Worm (Caenorhabditis elegans) whole organism, L4 larva: ENCODE measurements around the gene rps-14.

ENCODE experiments used
- D1046.2 ChIP-seq: fragments of 200-800 bp; sonication (Bioruptor generic); IDR thresholded peaks from 2 replicates; pipeline ENCODE4 v1.3.6; 2022; ENCODE audit warnings: missing genetic modification characterization, missing compliant biosample characterization
- F37D6.2 ChIP-seq: sonication (generic microtip); optimal IDR thresholded peaks from 2 replicates; lab custom pipeline; 2016; ENCODE audit warnings: mild to moderate bottlenecking, missing genetic modification characterization, missing compliant biosample characterization
- F44E2.7 ChIP-seq: fragments of 200-800 bp; sonication (Bioruptor generic); IDR thresholded peaks from 2 replicates; pipeline ENCODE4 v2.1.2; 2022; ENCODE audit warnings: missing genetic modification characterization, missing compliant biosample characterization
- R02D3.7 ChIP-seq: fragments of 150-350 bp; sonication (generic microtip); optimal IDR thresholded peaks from 3 replicates; lab custom pipeline; 2014; ENCODE audit warnings: missing biosample characterization, missing genetic modification characterization
- T20F7.1 ChIP-seq: fragments of 200-800 bp; sonication (Bioruptor generic); optimal IDR thresholded peaks from 2 replicates; lab custom pipeline; 2018; ENCODE audit warnings: mild to moderate bottlenecking, missing genetic modification characterization, missing compliant biosample characterization
- Y48G9A.11 ChIP-seq: fragments of 200-800 bp; sonication (Bioruptor generic); IDR thresholded peaks from 2 replicates; pipeline ENCODE4 v1.3.6; 2022; ENCODE audit warnings: missing genetic modification reagents, missing genetic modification characterization, missing compliant biosample characterization
- Y5F2A.4 ChIP-seq: fragments of 200-800 bp; sonication (Bioruptor generic); optimal IDR thresholded peaks from 2 replicates; lab custom pipeline; 2018; ENCODE audit warnings: mild to moderate bottlenecking, missing genetic modification characterization, missing compliant biosample characterization
- ZK337.2 ChIP-seq: fragments of 200-800 bp; sonication (Bioruptor generic); IDR thresholded peaks from 2 replicates; pipeline ENCODE4 v1.3.6; 2022; ENCODE audit warnings: missing genetic modification reagents, missing genetic modification characterization, missing compliant biosample characterization
- arid-1 ChIP-seq: fragments of 200-800 bp; sonication (Bioruptor generic); conservative IDR thresholded peaks from 2 replicates; pipeline ENCODE4 v1.3.6; 2022; ENCODE audit warnings: missing genetic modification reagents, missing genetic modification characterization, missing compliant biosample characterization
- attf-4 ChIP-seq: sonication (generic microtip); optimal IDR thresholded peaks from 3 replicates; lab custom pipeline; 2017; ENCODE audit warnings: missing biosample characterization, missing genetic modification characterization
- cey-2 ChIP-seq: sonication (generic microtip); optimal IDR thresholded peaks from 3 replicates; lab custom pipeline; 2017; ENCODE audit warnings: missing genetic modification characterization, mild to moderate bottlenecking, missing compliant biosample characterization, antibody characterized with exemption, borderline replicate concordance; ENCODE audit not compliant: insufficient read depth
- ctbp-1 ChIP-seq: fragments of 200-800 bp; sonication (Bioruptor generic); IDR thresholded peaks from 2 replicates; pipeline ENCODE4 v1.3.6; 2022; ENCODE audit warnings: missing genetic modification reagents, missing genetic modification characterization, missing compliant biosample characterization
- daf-19 ChIP-seq: fragments of 200-800 bp; sonication (Bioruptor generic); conservative IDR thresholded peaks from 2 replicates; pipeline ENCODE4 v1.3.6; 2022; ENCODE audit warnings: missing genetic modification characterization, missing compliant biosample characterization
- dpl-1 ChIP-seq: fragments of 150-350 bp; optimal IDR thresholded peaks from 2 replicates; lab custom pipeline; 2014; ENCODE audit warnings: missing biosample characterization, missing genetic modification reagents, missing genetic modification characterization
- duxl-1 ChIP-seq: sonication (generic microtip); optimal IDR thresholded peaks from 2 replicates; lab custom pipeline; 2016; ENCODE audit warnings: mild to moderate bottlenecking, missing genetic modification characterization, moderate library complexity, missing compliant biosample characterization; ENCODE audit not compliant: poor library complexity
- egl-43 ChIP-seq: fragments of 200-800 bp; sonication (Bioruptor generic); IDR thresholded peaks from 2 replicates; pipeline ENCODE4 v1.3.6; 2022; ENCODE audit warnings: missing genetic modification reagents, missing genetic modification characterization, missing compliant biosample characterization
- fkh-10 ChIP-seq: fragments of 150-350 bp; optimal IDR thresholded peaks from 2 replicates; lab custom pipeline; 2014; ENCODE audit warnings: missing biosample characterization, missing genetic modification reagents, missing genetic modification characterization
- gei-8 ChIP-seq: fragments of 200-800 bp; sonication (Bioruptor generic); optimal IDR thresholded peaks from 2 replicates; lab custom pipeline; 2018; ENCODE audit warnings: mild to moderate bottlenecking, missing genetic modification characterization, missing compliant biosample characterization
- hlh-11 ChIP-seq: fragments of 200-800 bp; sonication (Bioruptor generic); optimal IDR thresholded peaks from 2 replicates; lab custom pipeline; 2018; ENCODE audit warnings: mild to moderate bottlenecking, missing genetic modification characterization, missing compliant biosample characterization
- jun-1 ChIP-seq: fragments of 150-350 bp; optimal IDR thresholded peaks from 2 replicates; lab custom pipeline; 2014; ENCODE audit warnings: missing biosample characterization, missing genetic modification reagents, missing genetic modification characterization
- lim-7 ChIP-seq: fragments of 200-800 bp; sonication (Bioruptor generic); IDR thresholded peaks from 2 replicates; pipeline ENCODE4 v1.3.6; 2022; ENCODE audit warnings: missing genetic modification characterization, missing compliant biosample characterization
- lin-1 ChIP-seq: fragments of 200-800 bp; sonication (Bioruptor generic); IDR thresholded peaks from 2 replicates; pipeline ENCODE4 v1.3.6; 2022; ENCODE audit warnings: missing genetic modification reagents, missing genetic modification characterization, missing compliant biosample characterization
- lin-15B ChIP-seq: fragments of 150-350 bp; sonication (generic microtip); optimal IDR thresholded peaks from 3 replicates; lab custom pipeline; 2014; ENCODE audit warnings: missing biosample characterization, missing genetic modification characterization
- lin-29 ChIP-seq: fragments of 200-800 bp; sonication (Bioruptor generic); IDR thresholded peaks from 2 replicates; pipeline ENCODE4 v1.3.6; 2022; ENCODE audit warnings: missing genetic modification reagents, missing genetic modification characterization, missing compliant biosample characterization
- lin-38 ChIP-seq: fragments of 200-800 bp; sonication (Bioruptor generic); IDR thresholded peaks from 2 replicates; pipeline ENCODE4 v1.3.6; 2022; ENCODE audit warnings: missing genetic modification reagents, missing genetic modification characterization, missing compliant biosample characterization
- lin-39 ChIP-seq: fragments of 150-350 bp; optimal IDR thresholded peaks from 2 replicates; lab custom pipeline; 2014; ENCODE audit warnings: missing biosample characterization, missing genetic modification reagents, missing genetic modification characterization
- lir-3 ChIP-seq: sonication (generic microtip); optimal IDR thresholded peaks from 2 replicates; lab custom pipeline; 2016; ENCODE audit warnings: mild to moderate bottlenecking, missing genetic modification characterization, missing compliant biosample characterization
- lsy-2 ChIP-seq, 2 experiments: fragments of 150-350 bp in 1 of 2; sonication (generic microtip) in 1 of 2; optimal IDR thresholded peaks; 2 replicates each; lab custom pipeline; 2014 to 2017; ENCODE audit warnings: missing biosample characterization in 2 of 2, missing genetic modification characterization in 2 of 2
- madf-5 ChIP-seq, 2 experiments: fragments of 200-800 bp; sonication (Bioruptor generic); IDR thresholded peaks; 2 replicates each; pipeline ENCODE4 v1.3.6; 2022; ENCODE audit warnings: missing compliant biosample characterization in 2 of 2, missing genetic modification characterization in 2 of 2
- mdl-1 ChIP-seq, 2 experiments: fragments of 150-350 bp in 1 of 2; sonication (generic microtip) in 1 of 2; optimal IDR thresholded peaks; 2 replicates each; lab custom pipeline; 2014 to 2017; ENCODE audit warnings: missing biosample characterization in 2 of 2, missing genetic modification characterization in 2 of 2
- nhr-11 ChIP-seq: fragments of 150-350 bp; optimal IDR thresholded peaks from 2 replicates; lab custom pipeline; 2014; ENCODE audit warnings: missing biosample characterization, missing genetic modification characterization
- nhr-237 ChIP-seq: sonication (generic microtip); optimal IDR thresholded peaks from 2 replicates; lab custom pipeline; 2017; ENCODE audit warnings: missing biosample characterization, missing genetic modification characterization
- nhr-25 ChIP-seq: sonication (generic microtip); optimal IDR thresholded peaks from 2 replicates; lab custom pipeline; 2017; ENCODE audit warnings: missing genetic modification characterization, mild to moderate bottlenecking, missing compliant biosample characterization, antibody characterized with exemption, moderate library complexity, borderline replicate concordance; ENCODE audit not compliant: insufficient read depth
- nhr-41 ChIP-seq: fragments of 200-800 bp; sonication (Bioruptor generic); IDR thresholded peaks from 2 replicates; pipeline ENCODE4 v1.3.6; 2022; ENCODE audit warnings: missing genetic modification reagents, missing genetic modification characterization, missing compliant biosample characterization
- nhr-42 ChIP-seq: fragments of 200-800 bp; sonication (Bioruptor generic); IDR thresholded peaks from 2 replicates; pipeline ENCODE4 v1.3.6; 2022; ENCODE audit warnings: missing genetic modification characterization, missing compliant biosample characterization
- php-3 ChIP-seq: fragments of 200-800 bp; sonication (Bioruptor generic); IDR thresholded peaks from 2 replicates; pipeline ENCODE4 v1.3.6; 2022; ENCODE audit warnings: missing genetic modification reagents, missing genetic modification characterization, missing compliant biosample characterization
- rbr-2 ChIP-seq: sonication (generic microtip); optimal IDR thresholded peaks from 2 replicates; lab custom pipeline; 2016; ENCODE audit warnings: missing genotype, missing genetic modification characterization, missing compliant biosample characterization
- saeg-2 ChIP-seq: fragments of 200-800 bp; sonication (Bioruptor generic); IDR thresholded peaks from 2 replicates; pipeline ENCODE4 v1.3.6; 2022; ENCODE audit warnings: missing genetic modification reagents, missing genetic modification characterization, missing compliant biosample characterization
- skn-1 ChIP-seq: fragments of 150-350 bp; optimal IDR thresholded peaks from 2 replicates; lab custom pipeline; 2014; ENCODE audit warnings: missing biosample characterization, missing genetic modification characterization
- spr-1 ChIP-seq: sonication (generic microtip); optimal IDR thresholded peaks from 2 replicates; lab custom pipeline; 2016; ENCODE audit warnings: mild to moderate bottlenecking, missing genetic modification characterization, missing compliant biosample characterization
- unc-39 ChIP-seq: sonication (generic microtip); optimal IDR thresholded peaks from 2 replicates; lab custom pipeline; 2017; ENCODE audit warnings: missing biosample characterization, missing genetic modification characterization
- unc-62 ChIP-seq, 3 experiments: fragments of 150-350 bp in 1 of 3; sonication (generic microtip); optimal IDR thresholded peaks in 2 of 3; peaks in 1 of 3; 1 replicate in 1 of 3; 2 replicates in 2 of 3; lab custom pipeline; 2014 to 2017; ENCODE audit warnings: missing biosample characterization in 3 of 3, missing genetic modification characterization in 3 of 3, missing genetic modification reagents in 3 of 3, missing genotype in 1 of 3
- zfp-2 ChIP-seq: sonication (generic microtip); optimal IDR thresholded peaks from 2 replicates; lab custom pipeline; 2016; ENCODE audit warnings: mild to moderate bottlenecking, missing genetic modification characterization, missing compliant biosample characterization
- zfp-3 ChIP-seq: fragments of 200-800 bp; sonication (Bioruptor generic); conservative IDR thresholded peaks from 2 replicates; pipeline ENCODE4 v1.3.6; 2022; ENCODE audit warnings: missing genetic modification reagents, missing genetic modification characterization, missing compliant biosample characterization

Gene rps-14

ce11 chrIII:7179538-7180301, at the start of gene rps-14, which contains the start of gene rpl-36 (continued):
- TF ChIP-seq lin-39 (tag; lab: Kevin White, UChicago) (no peak), ctbp-1 (GFP tag; lab: Robert Waterston, UW) (no peak), mdl-1 (tag; optimal IDR thresholded peaks at IDR 0.05; lab: Kevin White, UChicago) (peak in 1 of 2 experiments; percentile 16), daf-19 (GFP tag; lab: Robert Waterston, UW) (no peak), fkh-10 (GFP tag; lab: Kevin White, UChicago) (peak; percentile 49), hlh-11 (tag; lab: Kevin White, UChicago) (peak; percentile 80)

- no peak for TF ChIP-seq Y48G9A.11 (GFP tag; lab: Robert Waterston, UW)
- no peak for TF ChIP-seq dpl-1 (GFP tag; lab: Kevin White, UChicago)
- TF ChIP-seq rbr-2: no peak
- no peak for TF ChIP-seq attf-4 (tag; lab: Kevin White, UChicago)
- TF ChIP-seq spr-1 (tag; lab: Kevin White, UChicago): no peak
- no peak for TF ChIP-seq jun-1 (tag; lab: Kevin White, UChicago)
- TF ChIP-seq nhr-237 (tag; lab: Kevin White, UChicago): no peak
- TF ChIP-seq D1046.2: no peak
- no peak for TF ChIP-seq F37D6.2 (tag; lab: Kevin White, UChicago)
- no peak for TF ChIP-seq lim-7 (GFP tag; lab: Robert Waterston, UW)
- no peak for TF ChIP-seq saeg-2 (GFP tag; lab: Robert Waterston, UW)
- TF ChIP-seq, all 104 proteins: peak for 0
Measured at ce11 chrIII:7226607-7227006, 47.2 kb upstream of the rps-14 start, which contains the start of gene hsp-75. Gene hsp-75 (minus strand): TSS chrIII:7226707.

ce11 chrIII:7223029-7223428, 43.6 kb upstream of the rps-14 start, which contains the start of gene der-2:
Gene der-2 (minus strand): TSS chrIII:7223129.
- TF ChIP-seq Y5F2A.4 (GFP tag; lab: Kevin White, UChicago) (no peak), nhr-41 (no peak), lin-1 (GFP tag; lab: Robert Waterston, UW) (no peak), cey-2 (no peak), ZK337.2 (GFP tag; lab: Robert Waterston, UW) (no peak), php-3 (GFP tag; lab: Robert Waterston, UW) (no peak), F44E2.7 (GFP tag; lab: Robert Waterston, UW) (no peak), T20F7.1 (GFP tag; lab: Kevin White, UChicago) (no peak), daf-19 (GFP tag; lab: Robert Waterston, UW) (no peak), lir-3 (no peak), nhr-237 (tag; lab: Kevin White, UChicago) (no peak)

ce11 chrIII:7221103-7221502, 41.7 kb upstream of the rps-14 start:
- no peak for TF ChIP-seq unc-62 (GFP tag; optimal IDR thresholded peaks at IDR 0.05 in 1 of 2; lab: Kevin White, UChicago)
- TF ChIP-seq unc-62 (tag; optimal IDR thresholded peaks at IDR 0.05; lab: Kevin White, UChicago): no peak
- no peak for TF ChIP-seq dpl-1 (GFP tag; lab: Kevin White, UChicago)
- TF ChIP-seq unc-39 (tag; lab: Kevin White, UChicago): no peak
- TF ChIP-seq madf-5 (GFP tag; IDR thresholded peaks at IDR 0.05; lab: Robert Waterston, UW): no peak
- no peak for TF ChIP-seq zfp-3 (GFP tag; lab: Robert Waterston, UW)
- no peak for TF ChIP-seq nhr-11 (tag; lab: Kevin White, UChicago)
- no peak for TF ChIP-seq egl-43 (GFP tag; lab: Robert Waterston, UW)
- no peak for TF ChIP-seq zfp-2 (tag; lab: Kevin White, UChicago)
- TF ChIP-seq nhr-42 (GFP tag; lab: Robert Waterston, UW): no peak
- peak; percentile 16 for TF ChIP-seq duxl-1
- no peak for TF ChIP-seq nhr-25 (tag; lab: Kevin White, UChicago)
- TF ChIP-seq arid-1 (GFP tag; lab: Robert Waterston, UW): no peak
- no peak for TF ChIP-seq fkh-10 (GFP tag; lab: Kevin White, UChicago)
- peak; percentile 65 for TF ChIP-seq R02D3.7 (tag; lab: Kevin White, UChicago)
- TF ChIP-seq gei-8 (GFP tag; lab: Kevin White, UChicago): no peak
- no peak for TF ChIP-seq lin-29 (GFP tag; lab: Robert Waterston, UW)
- TF ChIP-seq lin-38 (GFP tag; lab: Robert Waterston, UW): no peak
- TF ChIP-seq skn-1 (tag; lab: Kevin White, UChicago): no peak
- peak in 1 of 2 experiments; percentile 52 for TF ChIP-seq lsy-2 (tag; optimal IDR thresholded peaks at IDR 0.05; lab: Kevin White, UChicago)
- no peak for TF ChIP-seq lin-15B
